Fruit fly (Drosophila melanogaster): ENCODE measurements around the gene Sxl.

Gene Sxl

DNA sequence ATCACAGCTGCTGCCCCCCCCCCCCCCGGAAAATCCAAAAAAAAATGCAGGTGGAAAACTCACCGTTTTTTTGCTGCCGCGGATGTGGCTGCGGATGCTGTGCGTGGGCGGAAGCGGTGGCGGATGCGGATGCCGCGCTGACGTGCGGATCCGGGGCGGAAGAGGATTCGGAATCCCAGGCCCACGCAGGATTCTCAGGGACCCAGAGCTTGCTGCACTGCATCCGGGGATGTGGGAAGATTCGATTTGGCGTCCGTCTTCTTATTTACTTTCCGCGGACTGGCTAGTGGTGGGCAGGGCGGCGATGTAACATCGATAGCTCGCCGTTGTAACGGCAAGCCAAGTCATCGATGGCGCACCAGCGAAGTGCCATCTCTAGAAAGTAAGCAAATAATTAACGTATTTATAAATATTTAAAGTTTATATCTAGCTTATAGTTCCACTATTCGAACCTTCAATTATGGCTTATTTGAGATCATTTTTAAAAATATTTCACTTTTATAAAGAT lies 4.2 kb upstream of the Sxl start, which contains the start of gene CG4615 (continued):
- TF ChIP-seq cato (GFP tag; optimal IDR thresholded peaks at IDR 0.05; ENCODE audit: borderline replicate concordance): no peak
- TF ChIP-seq sr (GFP tag; IDR thresholded peaks at IDR 0.05): peak; percentile 82; the same call in 2 of the 3 replicates
- peak; percentile 50 for TF ChIP-seq Dp (GFP tag; optimal IDR thresholded peaks at IDR 0.05)
- no peak for TF ChIP-seq toy (GFP tag; IDR thresholded peaks at IDR 0.05)
- TF ChIP-seq CG13123 (GFP tag; optimal IDR thresholded peaks at IDR 0.05): no peak
- TF ChIP-seq Sox102F (GFP tag; optimal IDR thresholded peaks at IDR 0.05): no peak
- TF ChIP-seq Xrp1 (GFP tag; IDR thresholded peaks at IDR 0.05): peak; percentile 43
- TF ChIP-seq cad (GFP tag; optimal IDR thresholded peaks at IDR 0.05): no peak
- TF ChIP-seq CG5245 (GFP tag; optimal IDR thresholded peaks at IDR 0.05): no peak
- peak; percentile 70; the same call in 2 of the 3 replicates for TF ChIP-seq CG14860 (GFP tag; IDR thresholded peaks at IDR 0.05; ENCODE audit: partially characterized antibody)
- no peak for TF ChIP-seq CG7745 (tag; optimal IDR thresholded peaks at IDR 0.05)
- TF ChIP-seq HHEX (GFP tag; optimal IDR thresholded peaks at IDR 0.05): no peak
- peak; percentile 67 for TF ChIP-seq nerfin-2 (GFP tag; IDR thresholded peaks at IDR 0.05; ENCODE audit: partially characterized antibody)
- TF ChIP-seq crp (GFP tag; optimal IDR thresholded peaks at IDR 0.05): no peak
- no peak for TF ChIP-seq fd102C (GFP tag; optimal IDR thresholded peaks at IDR 0.05)
- TF ChIP-seq Bgb (GFP tag; IDR thresholded peaks at IDR 0.05; ENCODE audit: partially characterized antibody): peak; percentile 95
- TF ChIP-seq twi (tag; optimal IDR thresholded peaks at IDR 0.05): no peak
- TF ChIP-seq disco-r (GFP tag; optimal IDR thresholded peaks at IDR 0.05): no peak
- peak; percentile 36; the same call in 1 of the 2 replicates for TF ChIP-seq lmd (GFP tag; IDR thresholded peaks at IDR 0.05)
- no peak for TF ChIP-seq CG31388 (GFP tag; optimal IDR thresholded peaks at IDR 0.05)
- no peak for TF ChIP-seq CG3407 (GFP tag; optimal IDR thresholded peaks at IDR 0.05)
- peak; percentile 54 for TF ChIP-seq CG15514 (GFP tag; optimal IDR thresholded peaks at IDR 0.05)
- TF ChIP-seq ro (GFP tag; IDR thresholded peaks at IDR 0.05): no peak
- no peak for TF ChIP-seq scrt (GFP tag; optimal IDR thresholded peaks at IDR 0.05)
- TF ChIP-seq Hsf (GFP tag; optimal IDR thresholded peaks at IDR 0.05): no peak
- peak; percentile 80 for TF ChIP-seq sna (GFP tag; IDR thresholded peaks at IDR 0.05; ENCODE audit: partially characterized antibody)
- no peak for TF ChIP-seq cwo (GFP tag; optimal IDR thresholded peaks at IDR 0.05)
- TF ChIP-seq Adf1 (GFP tag; IDR thresholded peaks at IDR 0.05): peak; percentile 9; the same call in 1 of the 2 replicates
- TF ChIP-seq bcd (GFP tag; optimal IDR thresholded peaks at IDR 0.05): no peak
- peak; percentile 18 for TF ChIP-seq Xbp1 (GFP tag; optimal IDR thresholded peaks at IDR 0.05)
- peak; percentile 86 for TF ChIP-seq Doc3 (GFP tag; IDR thresholded peaks at IDR 0.05; ENCODE audit: partially characterized antibody)
- TF ChIP-seq Sox100B (GFP tag; optimal IDR thresholded peaks at IDR 0.05): no peak
- no peak for TF ChIP-seq Nf-YB (GFP tag; optimal IDR thresholded peaks at IDR 0.05)
- TF ChIP-seq CG10654 (GFP tag; optimal IDR thresholded peaks at IDR 0.05): no peak
- no peak for TF ChIP-seq CG10321 (GFP tag; IDR thresholded peaks at IDR 0.05)
- no peak; the same call in 1 of the 2 replicates for TF ChIP-seq CG14014 (GFP tag; IDR thresholded peaks at IDR 0.05)
- TF ChIP-seq CG10543 (GFP tag; optimal IDR thresholded peaks at IDR 0.05): no peak

DNA sequence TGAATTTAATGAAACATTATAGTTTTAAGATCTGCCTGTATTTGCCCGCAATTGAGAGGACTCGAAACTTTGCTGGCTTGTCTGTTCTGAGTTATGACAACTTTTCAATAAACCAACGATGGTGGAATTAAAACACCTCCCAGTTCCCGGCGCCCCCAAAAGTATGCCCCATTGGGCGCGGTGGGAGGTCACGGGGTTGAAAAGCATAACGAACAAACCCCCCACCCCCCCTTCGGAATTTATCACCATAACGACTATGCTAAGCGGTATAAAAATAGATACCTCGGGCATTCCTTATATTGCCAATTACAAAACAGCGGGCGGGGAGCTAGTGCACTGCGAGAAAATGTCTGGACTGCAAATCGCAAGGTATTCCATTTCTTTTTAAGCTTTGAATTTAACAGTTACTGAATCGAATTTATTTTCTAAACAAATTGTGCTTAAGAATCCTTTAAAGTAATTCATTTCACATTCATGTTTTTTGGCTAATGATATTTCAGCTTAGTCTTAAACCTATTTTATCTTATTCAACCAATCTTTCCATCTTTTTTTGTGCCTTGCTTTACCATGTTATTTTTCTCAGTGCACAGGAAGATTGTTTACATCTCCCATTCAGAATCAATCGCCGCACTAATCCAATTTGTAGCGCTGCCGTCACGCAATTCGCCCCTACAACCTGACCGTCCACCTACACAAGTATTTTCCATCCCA lies 3.6 kb upstream of the Sxl start:
- TF ChIP-seq BtbVII (GFP tag; optimal IDR thresholded peaks at IDR 0.05) (peak; percentile 69), phol (tag; optimal IDR thresholded peaks at IDR 0.05) (peak; percentile 84), CG16813 (GFP tag; IDR thresholded peaks at IDR 0.05; ENCODE audit: partially characterized antibody) (no peak), schlank (tag; optimal IDR thresholded peaks at IDR 0.05) (peak; percentile 71), grn (GFP tag; optimal IDR thresholded peaks at IDR 0.05) (peak; percentile 51), CG12155 (GFP tag; optimal IDR thresholded peaks at IDR 0.05) (peak; percentile 64), oc (tag; optimal IDR thresholded peaks at IDR 0.05) (peak; percentile 78), CG32532 (GFP tag; IDR thresholded peaks at IDR 0.05) (peak; percentile 77), sd (tag; optimal IDR thresholded peaks at IDR 0.05) (peak; percentile 83), crc (GFP tag; optimal IDR thresholded peaks at IDR 0.05) (peak; percentile 43), Dbx (GFP tag; IDR thresholded peaks at IDR 0.05) (peak; percentile 61; the same call in 2 of the 3 replicates), CG34376 (GFP tag; optimal IDR thresholded peaks at IDR 0.05) (peak; percentile 46), CG8388 (GFP tag; optimal IDR thresholded peaks at IDR 0.05) (peak; percentile 70)
